Worm (Caenorhabditis elegans) whole organism, L2 larva: ENCODE results near the gene sec-61.A.

Experiments
- C34F6.9 ChIP-seq: fragments of 150-350 bp; optimal IDR thresholded peaks from 2 replicates; lab custom pipeline; 2014; ENCODE audit warnings: missing biosample characterization, missing genetic modification characterization
- F13H6.1 ChIP-seq: sonication (generic microtip); optimal IDR thresholded peaks from 2 replicates; lab custom pipeline; 2016; ENCODE audit warnings: missing genetic modification characterization, missing compliant biosample characterization
- R02D3.7 ChIP-seq: fragments of 150-350 bp; optimal IDR thresholded peaks from 2 replicates; lab custom pipeline; 2014; ENCODE audit warnings: missing biosample characterization, missing genetic modification characterization
- Y55F3AM.14 ChIP-seq: fragments of 200-800 bp; sonication (Bioruptor generic); optimal IDR thresholded peaks from 2 replicates; lab custom pipeline; 2018; ENCODE audit warnings: mild to moderate bottlenecking, missing genetic modification characterization, missing compliant biosample characterization
- ZK546.5 ChIP-seq: sonication (generic microtip); optimal IDR thresholded peaks from 2 replicates; lab custom pipeline; 2017; ENCODE audit warnings: missing biosample characterization, missing genetic modification characterization
- alr-1 ChIP-seq: fragments of 150-350 bp; optimal IDR thresholded peaks from 2 replicates; lab custom pipeline; 2014; ENCODE audit warnings: missing biosample characterization, missing genetic modification characterization
- aly-2 ChIP-seq: fragments of 150-350 bp; optimal IDR thresholded peaks from 2 replicates; lab custom pipeline; 2014; ENCODE audit warnings: missing biosample characterization, missing genetic modification characterization
- ama-1 ChIP-seq: fragments of 150-350 bp; optimal IDR thresholded peaks from 2 replicates; lab custom pipeline; 2018; ENCODE audit warnings: inconsistent platforms
- blmp-1 ChIP-seq: sonication (generic microtip); optimal IDR thresholded peaks from 2 replicates; lab custom pipeline; 2017; ENCODE audit warnings: missing genetic modification characterization, mild to moderate bottlenecking, missing compliant biosample characterization, antibody characterized with exemption, moderate library complexity; ENCODE audit not compliant: insufficient read depth
- ceh-16 ChIP-seq: fragments of 150-350 bp; optimal IDR thresholded peaks from 2 replicates; lab custom pipeline; 2014; ENCODE audit warnings: missing biosample characterization, missing genetic modification characterization
- ceh-82 ChIP-seq: fragments of 150-350 bp; optimal IDR thresholded peaks from 2 replicates; lab custom pipeline; 2014; ENCODE audit warnings: missing biosample characterization, missing genetic modification characterization
- crh-2 ChIP-seq: sonication (generic microtip); optimal IDR thresholded peaks from 2 replicates; lab custom pipeline; 2017; ENCODE audit warnings: missing biosample characterization, missing genetic modification characterization
- dmd-4 ChIP-seq: sonication (generic microtip); optimal IDR thresholded peaks from 2 replicates; lab custom pipeline; 2017; ENCODE audit warnings: missing biosample characterization, missing genetic modification characterization
- egl-27 ChIP-seq: sonication (generic microtip); optimal IDR thresholded peaks from 3 replicates; lab custom pipeline; 2017; ENCODE audit warnings: missing biosample characterization, missing genetic modification reagents, missing genetic modification characterization
- elt-1 ChIP-seq: fragments of 150-350 bp; optimal IDR thresholded peaks from 2 replicates; lab custom pipeline; 2014; ENCODE audit warnings: missing biosample characterization, missing genetic modification characterization
- elt-3 ChIP-seq: sonication (generic microtip); optimal IDR thresholded peaks from 2 replicates; lab custom pipeline; 2017; ENCODE audit warnings: missing biosample characterization, missing genetic modification characterization
- fos-1 ChIP-seq: fragments of 150-350 bp; optimal IDR thresholded peaks from 2 replicates; lab custom pipeline; 2014; ENCODE audit warnings: missing biosample characterization, missing genetic modification characterization
- gmeb-1 ChIP-seq: fragments of 150-350 bp; optimal IDR thresholded peaks from 2 replicates; lab custom pipeline; 2014; ENCODE audit warnings: missing biosample characterization, missing genetic modification characterization
- lin-11 ChIP-seq: fragments of 150-350 bp; sonication (generic microtip); optimal IDR thresholded peaks from 2 replicates; lab custom pipeline; 2014; ENCODE audit warnings: missing biosample characterization, missing genetic modification characterization, inconsistent platforms, mixed read lengths
- lin-13 ChIP-seq: fragments of 150-350 bp; optimal IDR thresholded peaks from 2 replicates; lab custom pipeline; 2014; ENCODE audit warnings: missing biosample characterization, missing genetic modification reagents, missing genetic modification characterization
- lin-39 ChIP-seq: fragments of 150-350 bp; optimal IDR thresholded peaks from 2 replicates; lab custom pipeline; 2014; ENCODE audit warnings: missing biosample characterization, missing genetic modification reagents, missing genetic modification characterization
- lsy-2 ChIP-seq, 2 experiments: fragments of 150-350 bp in 1 of 2; sonication (generic microtip) in 1 of 2; optimal IDR thresholded peaks; 2 replicates each; lab custom pipeline; 2014 to 2017; ENCODE audit warnings: missing biosample characterization in 2 of 2, missing genetic modification characterization in 2 of 2
- mab-5 ChIP-seq: fragments of 150-350 bp; optimal IDR thresholded peaks from 2 replicates; lab custom pipeline; 2014; ENCODE audit warnings: missing biosample characterization, missing genetic modification characterization
- mbf-1 ChIP-seq: sonication (generic microtip); optimal IDR thresholded peaks from 2 replicates; lab custom pipeline; 2017; ENCODE audit warnings: missing biosample characterization, missing genetic modification characterization
- mdl-1 ChIP-seq, 2 experiments: fragments of 150-350 bp in 1 of 2; sonication (generic microtip) in 1 of 2; optimal IDR thresholded peaks; 2 replicates each; lab custom pipeline; 2017; ENCODE audit warnings: missing biosample characterization in 2 of 2, missing genetic modification characterization in 2 of 2
- nhr-10 ChIP-seq: sonication (generic microtip); optimal IDR thresholded peaks from 2 replicates; lab custom pipeline; 2017; ENCODE audit warnings: missing biosample characterization, missing genetic modification characterization
- nhr-11 ChIP-seq: fragments of 150-350 bp; optimal IDR thresholded peaks from 2 replicates; lab custom pipeline; 2014; ENCODE audit warnings: missing biosample characterization, missing genetic modification characterization
- nhr-12 ChIP-seq: fragments of 150-350 bp; optimal IDR thresholded peaks from 2 replicates; lab custom pipeline; 2014; ENCODE audit warnings: missing biosample characterization, missing genetic modification characterization
- nhr-129 ChIP-seq: fragments of 150-350 bp; optimal IDR thresholded peaks from 2 replicates; lab custom pipeline; 2014; ENCODE audit warnings: missing biosample characterization, missing genetic modification characterization
- nhr-21 ChIP-seq: fragments of 150-350 bp; optimal IDR thresholded peaks from 2 replicates; lab custom pipeline; 2014; ENCODE audit warnings: missing biosample characterization, missing genetic modification characterization
- nhr-23 ChIP-seq: fragments of 150-350 bp; optimal IDR thresholded peaks from 2 replicates; lab custom pipeline; 2014; ENCODE audit warnings: missing biosample characterization, missing genetic modification reagents, missing genetic modification characterization
- nhr-237 ChIP-seq: fragments of 150-350 bp; optimal IDR thresholded peaks from 2 replicates; lab custom pipeline; 2014; ENCODE audit warnings: missing biosample characterization, missing genetic modification characterization
- nhr-25 ChIP-seq: fragments of 150-350 bp; sonication (generic microtip); optimal IDR thresholded peaks from 3 replicates; lab custom pipeline; 2014; ENCODE audit warnings: missing biosample characterization, missing genetic modification characterization
- nhr-6 ChIP-seq: fragments of 150-350 bp; optimal IDR thresholded peaks from 2 replicates; lab custom pipeline; 2014; ENCODE audit warnings: missing biosample characterization, missing genetic modification characterization
- nhr-77 ChIP-seq: fragments of 150-350 bp; optimal IDR thresholded peaks from 2 replicates; lab custom pipeline; 2014; ENCODE audit warnings: missing biosample characterization, missing genetic modification characterization
- peb-1 ChIP-seq: fragments of 150-350 bp; optimal IDR thresholded peaks from 2 replicates; lab custom pipeline; 2014; ENCODE audit warnings: missing biosample characterization, missing genetic modification characterization
- sem-4 ChIP-seq: fragments of 150-350 bp; optimal IDR thresholded peaks from 2 replicates; lab custom pipeline; 2014; ENCODE audit warnings: missing biosample characterization, missing genetic modification reagents, missing genetic modification characterization
- skn-1 ChIP-seq: sonication (generic microtip); optimal IDR thresholded peaks from 2 replicates; lab custom pipeline; 2017; ENCODE audit warnings: missing biosample characterization, missing genetic modification characterization
- sma-3 ChIP-seq: sonication (generic microtip); optimal IDR thresholded peaks from 2 replicates; lab custom pipeline; 2016; ENCODE audit warnings: missing genetic modification reagents, missing genetic modification characterization, missing compliant biosample characterization
- sma-9 ChIP-seq, 2 experiments: fragments of 150-350 bp in 1 of 2; sonication (generic microtip) in 1 of 2; optimal IDR thresholded peaks; 2 replicates each; lab custom pipeline; 2014 to 2016; ENCODE audit warnings: missing genetic modification characterization in 2 of 2, mild to moderate bottlenecking in 1 of 2, missing biosample characterization in 1 of 2, missing compliant biosample characterization in 1 of 2, missing genetic modification reagents in 1 of 2, moderate library complexity in 1 of 2
- snpc-4 ChIP-seq: fragments of 150-350 bp; optimal IDR thresholded peaks from 2 replicates; lab custom pipeline; 2014; ENCODE audit warnings: missing biosample characterization, missing genetic modification characterization
- unc-39 ChIP-seq: fragments of 150-350 bp; optimal IDR thresholded peaks from 2 replicates; lab custom pipeline; 2014; ENCODE audit warnings: missing biosample characterization, missing genetic modification characterization
- unc-55 ChIP-seq: fragments of 150-350 bp; sonication (generic microtip); optimal IDR thresholded peaks from 3 replicates; lab custom pipeline; 2014; ENCODE audit warnings: missing biosample characterization, missing genetic modification reagents, missing genetic modification characterization
- unc-62 ChIP-seq: fragments of 150-350 bp; optimal IDR thresholded peaks from 2 replicates; lab custom pipeline; 2014; ENCODE audit warnings: missing biosample characterization, missing genetic modification reagents, missing genetic modification characterization
- zag-1 ChIP-seq: fragments of 150-350 bp; optimal IDR thresholded peaks from 2 replicates; lab custom pipeline; 2014; ENCODE audit warnings: missing biosample characterization, missing genetic modification characterization
- ztf-1 ChIP-seq: fragments of 200-800 bp; sonication (Bioruptor generic); conservative IDR thresholded peaks from 2 replicates; pipeline ENCODE4 v1.3.6; 2022; ENCODE audit warnings: missing genetic modification characterization, missing compliant biosample characterization
- ztf-11 ChIP-seq: sonication (generic microtip); optimal IDR thresholded peaks from 2 replicates; lab custom pipeline; 2017; ENCODE audit warnings: missing biosample characterization, missing genetic modification characterization
- ztf-4 ChIP-seq: fragments of 150-350 bp; optimal IDR thresholded peaks from 2 replicates; lab custom pipeline; 2014; ENCODE audit warnings: missing biosample characterization, missing genetic modification characterization

The sec-61.A gene

ce11 chrIV:14824878-14825352, at the start of gene sec-61.A:
TSS of gene sec-61.A (minus strand) at chrIV:14825264.
- no peak for TF ChIP-seq elt-1 (tag; lab: Kevin White, UChicago)
- TF ChIP-seq ZK546.5 = no peak
- no peak for TF ChIP-seq Y55F3AM.14
- peak; percentile 75 for TF ChIP-seq F13H6.1 (tag; lab: Kevin White, UChicago)
- TF ChIP-seq lin-39 (tag; lab: Kevin White, UChicago) = no peak
- peak; percentile 73 for TF ChIP-seq unc-55 (GFP tag; lab: Kevin White, UChicago)
- no peak for TF ChIP-seq sma-9 (GFP tag; optimal IDR thresholded peaks at IDR 0.05; lab: Kevin White, UChicago)
- no peak for TF ChIP-seq sma-9 (tag; optimal IDR thresholded peaks at IDR 0.05; lab: Kevin White, UChicago)
- peak; percentile 43 for TF ChIP-seq ceh-16 (tag; lab: Kevin White, UChicago)
- TF ChIP-seq ama-1 (lab: Kevin White, UChicago) = no peak
- no peak for TF ChIP-seq unc-62
- TF ChIP-seq mbf-1 = no peak
- TF ChIP-seq mab-5 (tag; lab: Kevin White, UChicago) = peak; percentile 47
- TF ChIP-seq lsy-2 (tag; optimal IDR thresholded peaks at IDR 0.05; lab: Kevin White, UChicago) = peak; percentile 98 to 99
- peak; percentile 80 for TF ChIP-seq nhr-21
- TF ChIP-seq C34F6.9 (tag; lab: Kevin White, UChicago) = peak; percentile 81
- TF ChIP-seq ztf-1 (GFP tag; lab: Robert Waterston, UW) = no peak
- TF ChIP-seq ztf-11 (tag; lab: Kevin White, UChicago) = no peak
- no peak for TF ChIP-seq nhr-11 (tag; lab: Kevin White, UChicago)
- peak; percentile 66 for TF ChIP-seq nhr-129
- TF ChIP-seq R02D3.7 (tag; lab: Kevin White, UChicago) = no peak
- peak; percentile 17 for TF ChIP-seq nhr-10 (tag; lab: Kevin White, UChicago)
- no peak for TF ChIP-seq skn-1 (tag; lab: Kevin White, UChicago)
- no peak for TF ChIP-seq elt-3 (tag; lab: Kevin White, UChicago)
- no peak for TF ChIP-seq snpc-4 (tag; lab: Kevin White, UChicago)
- no peak for TF ChIP-seq sem-4 (tag; lab: Kevin White, UChicago)
- no peak for TF ChIP-seq egl-27 (tag; lab: Kevin White, UChicago)
- peak; percentile 62 for TF ChIP-seq lin-11 (tag; lab: Kevin White, UChicago)
- TF ChIP-seq mdl-1 (tag; optimal IDR thresholded peaks at IDR 0.05; lab: Kevin White, UChicago) = peak in 1 of 2 experiments; percentile 71
- peak; percentile 16 for TF ChIP-seq nhr-237 (tag; lab: Kevin White, UChicago)
- no peak for TF ChIP-seq nhr-12
- TF ChIP-seq nhr-77 = no peak
- peak; percentile 56 for TF ChIP-seq lin-13 (GFP tag; lab: Kevin White, UChicago)
- TF ChIP-seq gmeb-1 (tag; lab: Kevin White, UChicago) = peak; percentile 61
- no peak for TF ChIP-seq nhr-23 (tag; lab: Kevin White, UChicago)
- peak; percentile 77 for TF ChIP-seq nhr-25 (tag; lab: Kevin White, UChicago)
- TF ChIP-seq crh-2 = peak; percentile 85
- no peak for TF ChIP-seq alr-1
- TF ChIP-seq nhr-6 (tag; lab: Kevin White, UChicago) = no peak
- no peak for TF ChIP-seq dmd-4
- no peak for TF ChIP-seq ztf-4
- TF ChIP-seq zag-1 (tag; lab: Kevin White, UChicago) = no peak
- no peak for TF ChIP-seq blmp-1 (tag; lab: Kevin White, UChicago)
- TF ChIP-seq ceh-82 (tag; lab: Kevin White, UChicago) = no peak
- TF ChIP-seq fos-1 = peak; percentile 45
- TF ChIP-seq aly-2 (tag; lab: Kevin White, UChicago) = no peak
- peak; percentile 64 for TF ChIP-seq peb-1 (tag; lab: Kevin White, UChicago)
- TF ChIP-seq sma-3 (GFP tag; lab: Kevin White, UChicago) = peak; percentile 93
- TF ChIP-seq unc-39 (tag; lab: Kevin White, UChicago) = no peak
